Fruit fly (Drosophila melanogaster) whole organism, wandering third instar larva: ENCODE measurements around the gene CG45487.
A peak's percentile ranks its signal among the peaks of the same experiment; 100 is the strongest.

Experiments
- Abd-B ChIP-seq: fragments of >200 bp; optimal IDR thresholded peaks from 2 replicates; lab custom pipeline; 2017; ENCODE audit warnings: missing biosample characterization, missing genetic modification characterization
- CG32264 ChIP-seq: fragments of 200-800 bp; sonication (Bioruptor generic); optimal IDR thresholded peaks from 2 replicates; lab custom pipeline; 2016; ENCODE audit warnings: missing biosample characterization, missing genetic modification characterization
- CG9705 ChIP-seq: fragments of 200-800 bp; sonication (Bioruptor generic); optimal IDR thresholded peaks from 2 replicates; lab custom pipeline; 2018; ENCODE audit warnings: missing biosample characterization, mild to moderate bottlenecking, missing genetic modification characterization
- CrebA ChIP-seq: fragments of 200-800 bp; sonication (Bioruptor generic); optimal IDR thresholded peaks from 2 replicates; lab custom pipeline; 2016; ENCODE audit warnings: missing biosample characterization, mild to moderate bottlenecking, missing genetic modification characterization, borderline replicate concordance
- Dif ChIP-seq: fragments of 200-275, 200-300 bp; sonication (Bioruptor generic); optimal IDR thresholded peaks from 2 replicates; lab custom pipeline; 2018; ENCODE audit warnings: missing biosample characterization, missing genetic modification characterization; ENCODE audit not compliant: partially characterized antibody
- GATAd ChIP-seq: sonication (Bioruptor generic); optimal IDR thresholded peaks from 2 replicates; lab custom pipeline; 2016; ENCODE audit warnings: missing biosample characterization, missing genetic modification characterization
- HLH106 ChIP-seq: fragments of 200-800 bp; optimal IDR thresholded peaks from 3 replicates; lab custom pipeline; 2019; ENCODE audit warnings: missing biosample characterization, mild to moderate bottlenecking, missing genetic modification characterization, moderate library complexity
- Hnf4 ChIP-seq: fragments of 200-800 bp; sonication (Bioruptor generic); optimal IDR thresholded peaks from 2 replicates; lab custom pipeline; 2016; ENCODE audit warnings: missing biosample characterization, mild to moderate bottlenecking, missing genetic modification characterization
- Hr83 ChIP-seq: fragments of 200-300 bp; sonication (Bioruptor generic); optimal IDR thresholded peaks from 2 replicates; lab custom pipeline; 2016; ENCODE audit warnings: missing biosample characterization, mild to moderate bottlenecking, missing genetic modification characterization, moderate library complexity; ENCODE audit not compliant: poor library complexity, severe bottlenecking
- Jra ChIP-seq: sonication (Bioruptor generic); optimal IDR thresholded peaks from 2 replicates; lab custom pipeline; 2016; ENCODE audit warnings: missing biosample characterization, missing genetic modification characterization
- Mio ChIP-seq: sonication (Bioruptor generic); optimal IDR thresholded peaks from 2 replicates; lab custom pipeline; 2016; ENCODE audit warnings: missing biosample characterization, missing genetic modification characterization
- Myc ChIP-seq: fragments of >200 bp; optimal IDR thresholded peaks from 2 replicates; lab custom pipeline; 2017
- N ChIP-seq: fragments of >200 bp; optimal IDR thresholded peaks from 2 replicates; lab custom pipeline; 2018; ENCODE audit warnings: missing biosample characterization, missing external identifiers, missing genetic modification characterization
- OdsH ChIP-seq: fragments of 200-800 bp; sonication (Bioruptor generic); optimal IDR thresholded peaks from 2 replicates; lab custom pipeline; 2016; ENCODE audit warnings: missing biosample characterization, mild to moderate bottlenecking, missing genetic modification characterization
- Rel ChIP-seq, 2 experiments: fragments of 200-800 bp; sonication (Bioruptor generic) in 1 of 2; optimal IDR thresholded peaks; 2 replicates in 1 of 2; 3 replicates in 1 of 2; lab custom pipeline; 2016 to 2019; ENCODE audit warnings: mild to moderate bottlenecking in 2 of 2, missing biosample characterization in 2 of 2, missing genetic modification characterization in 2 of 2, moderate library complexity in 1 of 2
- Sp1 ChIP-seq: fragments of 200-800 bp; sonication (Bioruptor generic); optimal IDR thresholded peaks from 3 replicates; lab custom pipeline; 2019; ENCODE audit warnings: missing biosample characterization, mild to moderate bottlenecking, missing genetic modification characterization, moderate library complexity
- br ChIP-seq: fragments of 200-800 bp; sonication (Bioruptor generic); optimal IDR thresholded peaks from 2 replicates; lab custom pipeline; 2016; ENCODE audit warnings: missing biosample characterization, missing genetic modification characterization
- dl ChIP-seq, 2 experiments: fragments of 175-275, 200-275 bp in 1 of 2; fragments of 200-275 bp in 1 of 2; sonication (Bioruptor generic); optimal IDR thresholded peaks; lab custom pipeline; 2018; ENCODE audit warnings: mild to moderate bottlenecking in 2 of 2, missing biosample characterization in 2 of 2, missing genetic modification characterization in 2 of 2, moderate library complexity in 2 of 2; ENCODE audit not compliant: partially characterized antibody in 2 of 2, insufficient read depth in 1 of 2
- dmrt93B ChIP-seq: fragments of 200-800 bp; sonication (Bioruptor generic); optimal IDR thresholded peaks from 2 replicates; lab custom pipeline; 2018; ENCODE audit warnings: missing biosample characterization, mild to moderate bottlenecking, missing genetic modification characterization
- dsf ChIP-seq: sonication (Bioruptor generic); optimal IDR thresholded peaks from 2 replicates; lab custom pipeline; 2016; ENCODE audit warnings: missing biosample characterization, missing genetic modification characterization, borderline replicate concordance
- ey ChIP-seq: fragments of 200-800 bp; sonication (Bioruptor generic); optimal IDR thresholded peaks from 2 replicates; lab custom pipeline; 2016; ENCODE audit warnings: missing biosample characterization, missing genetic modification characterization
- foxo ChIP-seq, 2 experiments: fragments of 200-800 bp; sonication (Bioruptor generic); optimal IDR thresholded peaks; 2 replicates in 1 of 2; 3 replicates in 1 of 2; lab custom pipeline; 2016 to 2017; ENCODE audit warnings: missing biosample characterization in 2 of 2, missing genetic modification characterization in 2 of 2
- fru ChIP-seq: fragments of 200-800 bp; sonication (Bioruptor generic); optimal IDR thresholded peaks from 3 replicates; lab custom pipeline; 2016; ENCODE audit warnings: missing biosample characterization, mild to moderate bottlenecking, missing genetic modification characterization
- h ChIP-seq: fragments of 200-800 bp; sonication (Bioruptor generic); optimal IDR thresholded peaks from 3 replicates; lab custom pipeline; 2016; ENCODE audit warnings: missing biosample characterization, mild to moderate bottlenecking, missing genetic modification characterization
- lola ChIP-seq: fragments of >200 bp; optimal IDR thresholded peaks from 2 replicates; lab custom pipeline; 2017; ENCODE audit warnings: missing biosample characterization, missing genetic modification characterization
- pan ChIP-seq: fragments of >200 bp; optimal IDR thresholded peaks from 2 replicates; lab custom pipeline; 2017
- psq ChIP-seq: fragments of 200-800 bp; sonication (Bioruptor generic); optimal IDR thresholded peaks from 3 replicates; lab custom pipeline; 2017; ENCODE audit warnings: missing biosample characterization, mild to moderate bottlenecking, missing genetic modification characterization, moderate library complexity
- rgr ChIP-seq: fragments of 200-800 bp; sonication (Bioruptor generic); optimal IDR thresholded peaks from 3 replicates; lab custom pipeline; 2016; ENCODE audit warnings: missing biosample characterization, mild to moderate bottlenecking, missing genetic modification characterization
- sage ChIP-seq: fragments of 200-800 bp; sonication (Bioruptor generic); optimal IDR thresholded peaks from 2 replicates; lab custom pipeline; 2016; ENCODE audit warnings: missing biosample characterization, mild to moderate bottlenecking, missing genetic modification characterization
- sv ChIP-seq: fragments of 200-800 bp; sonication (Bioruptor generic); optimal IDR thresholded peaks from 3 replicates; lab custom pipeline; 2016; ENCODE audit warnings: missing biosample characterization, missing genetic modification characterization
- tai ChIP-seq: sonication (Bioruptor generic); optimal IDR thresholded peaks from 2 replicates; lab custom pipeline; 2016; ENCODE audit warnings: missing biosample characterization, missing genetic modification characterization
- usp ChIP-seq: fragments of >200 bp; optimal IDR thresholded peaks from 2 replicates; lab custom pipeline; 2017; ENCODE audit warnings: missing biosample characterization, missing genetic modification characterization
- woc ChIP-seq: sonication (Bioruptor generic); optimal IDR thresholded peaks from 2 replicates; lab custom pipeline; 2016; ENCODE audit warnings: missing biosample characterization, mild to moderate bottlenecking, missing genetic modification characterization

Gene CG45487

DNA sequence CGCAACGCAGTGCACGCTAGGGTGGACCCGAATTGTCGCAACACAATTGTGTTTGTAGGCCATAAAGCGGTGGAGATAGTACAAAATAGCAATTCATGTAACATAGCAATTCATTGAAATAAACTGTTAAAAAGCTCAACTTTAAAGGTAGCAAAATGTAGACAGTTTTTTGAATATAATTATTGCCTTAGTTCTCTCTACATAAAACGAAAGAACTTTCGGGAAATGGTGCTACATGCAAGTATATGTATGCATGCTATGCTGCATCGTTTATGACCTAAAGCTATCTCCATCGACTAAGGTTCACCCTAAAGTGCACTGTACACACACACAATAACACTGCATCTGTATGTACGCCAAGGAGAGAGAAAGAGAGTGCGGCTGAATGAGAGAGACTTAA, 40.0 kb downstream of the CG45487 start:
- TF ChIP-seq foxo (GFP tag; optimal IDR thresholded peaks at IDR 0.05; lab: Kevin White, UChicago) (peak in 1 of 2 experiments; percentile 80), Dif (no peak), Myc (no peak), fru (GFP tag; lab: Kevin White, UChicago) (peak; percentile 86), N (GFP tag; lab: Kevin White, UChicago) (no peak), woc (GFP tag; lab: Kevin White, UChicago) (peak; percentile 25), br (GFP tag; lab: Kevin White, UChicago) (peak; percentile 73), dl (GFP tag; optimal IDR thresholded peaks at IDR 0.05; lab: Kevin White, UChicago; ENCODE audit: insufficient read depth in 1 of 2, partially characterized antibody in 2 of 2) (no peak), Jra (GFP tag; lab: Kevin White, UChicago) (peak; percentile 23), Hnf4 (GFP tag; lab: Kevin White, UChicago) (peak; percentile 68), Rel (GFP tag; optimal IDR thresholded peaks at IDR 0.05; lab: Kevin White, UChicago) (no peak), Rel (tag; optimal IDR thresholded peaks at IDR 0.05; lab: Kevin White, UChicago) (peak; percentile 8), Sp1 (GFP tag; lab: Kevin White, UChicago) (peak; percentile 83), dsf (GFP tag; lab: Kevin White, UChicago) (no peak), rgr (peak; percentile 70), lola (GFP tag; lab: Kevin White, UChicago) (no peak), ey (GFP tag; lab: Kevin White, UChicago) (peak; percentile 78), HLH106 (peak; percentile 78), OdsH (GFP tag; lab: Kevin White, UChicago) (peak; percentile 70), dmrt93B (GFP tag; lab: Kevin White, UChicago) (peak; percentile 76), GATAd (GFP tag; lab: Kevin White, UChicago) (no peak), h (GFP tag; lab: Kevin White, UChicago) (peak; percentile 80), CG9705 (GFP tag; lab: Kevin White, UChicago) (peak; percentile 49), psq (GFP tag; lab: Kevin White, UChicago) (peak; percentile 53)

DNA sequence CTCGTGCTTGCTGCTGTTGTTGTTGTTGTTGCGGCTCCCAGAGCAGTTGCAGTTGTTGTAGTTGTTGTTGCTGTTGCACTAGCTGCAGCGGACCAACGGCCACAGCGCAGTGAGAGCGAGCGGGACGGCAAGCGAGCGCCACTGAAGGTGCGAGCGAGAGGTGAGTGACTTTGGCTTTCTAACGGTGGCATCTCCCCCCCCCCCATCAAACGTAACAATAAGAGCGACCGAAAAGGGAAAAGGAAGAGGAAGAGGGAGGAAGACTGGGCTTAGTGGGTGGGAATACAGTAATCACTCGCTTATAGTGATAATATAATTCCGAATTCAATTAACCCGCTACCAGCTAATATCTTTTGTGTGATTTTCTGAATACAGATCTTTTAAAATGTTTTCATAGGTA, 48.1 kb downstream of the CG45487 start:
- no peak for TF ChIP-seq dl (GFP tag; optimal IDR thresholded peaks at IDR 0.05; lab: Kevin White, UChicago; ENCODE audit: insufficient read depth in 1 of 2, partially characterized antibody in 2 of 2)
- TF ChIP-seq Myc = no peak

DNA sequence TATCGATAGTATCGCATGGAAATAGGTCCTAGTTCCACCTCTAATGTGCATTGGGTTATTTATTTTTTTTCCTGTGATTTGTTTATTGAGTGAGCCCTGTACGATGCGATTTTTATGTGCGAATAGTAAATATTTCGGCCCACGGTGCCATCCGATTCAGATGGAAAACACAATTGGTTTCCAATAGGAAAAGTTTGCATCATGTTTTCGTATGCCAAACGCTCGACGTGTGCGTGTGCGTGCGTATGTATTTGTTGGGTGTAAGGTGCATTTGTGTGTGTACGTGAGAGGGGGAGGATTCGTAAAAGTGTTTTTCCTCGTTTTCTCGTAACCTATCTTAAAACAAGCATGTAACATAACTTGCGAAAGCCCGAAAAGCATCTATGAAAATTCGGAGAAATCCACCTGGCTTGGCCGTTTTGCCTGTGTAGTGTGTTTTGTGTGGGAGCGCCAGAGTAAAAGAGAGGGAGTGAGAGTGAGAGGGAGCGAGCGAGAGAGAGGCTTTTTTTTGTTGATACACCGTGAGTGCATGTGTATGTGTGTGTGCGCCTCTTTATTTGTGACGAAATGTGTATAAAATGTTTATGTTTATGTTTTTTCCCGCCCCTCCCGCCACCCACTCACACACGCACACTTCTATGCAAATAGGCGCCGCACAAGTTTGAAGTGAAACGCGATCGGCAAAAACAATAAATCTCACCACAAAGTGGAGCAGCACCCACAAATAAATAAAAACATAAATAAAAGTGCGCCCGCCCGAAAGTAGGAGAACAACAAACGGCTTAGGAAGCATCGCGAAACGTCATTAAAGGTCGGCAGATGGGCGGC, 48.7 kb downstream of the CG45487 start, which contains the start of gene Hers:
Hers (plus strand) TSS at position 2 of the 828 bp plus-strand sequence.
- peak; percentile 19 for TF ChIP-seq N (GFP tag; lab: Kevin White, UChicago)
- TF ChIP-seq CG32264 (GFP tag; lab: Kevin White, UChicago) = no peak
- peak; percentile 26 for TF ChIP-seq Dif

DNA sequence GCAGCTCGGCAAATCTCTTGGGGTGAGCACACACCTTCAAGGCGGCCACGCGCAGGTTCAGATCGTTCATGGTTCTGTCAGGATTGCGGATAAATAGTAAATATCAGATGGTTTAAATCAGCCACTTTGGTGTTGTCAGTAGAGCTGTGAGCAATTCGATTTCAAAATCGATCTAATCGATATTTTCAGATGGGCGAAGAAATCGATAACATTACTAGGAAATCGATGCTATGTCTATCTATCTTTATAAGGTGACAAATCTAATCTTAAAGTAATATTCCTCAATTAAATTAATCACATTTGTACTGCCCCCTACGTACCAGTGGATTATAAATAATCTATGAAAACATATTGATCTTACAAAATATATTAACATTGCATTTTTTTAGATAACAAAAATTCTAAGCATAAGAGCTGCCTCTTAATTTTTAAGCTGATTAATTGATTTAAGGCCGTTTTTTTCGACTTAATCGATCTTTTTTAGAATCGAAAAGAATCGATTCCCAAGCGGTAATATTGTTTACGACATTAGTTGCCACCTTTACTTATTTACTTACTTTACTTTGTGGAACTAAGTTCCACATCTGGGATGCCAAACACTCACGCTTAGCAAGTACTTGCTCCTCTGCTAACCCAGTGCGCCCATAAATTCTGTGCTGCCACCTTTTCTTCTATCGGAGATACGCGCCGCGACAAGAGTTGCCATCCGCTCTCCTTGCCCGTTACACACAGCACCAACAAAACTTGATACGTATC, 49.5 kb downstream of the CG45487 start, which contains the start of gene THADA:
THADA (minus strand) TSS at position 136 of the 756 bp plus-strand sequence.
- no peak for TF ChIP-seq lola (GFP tag; lab: Kevin White, UChicago)
- peak in 1 of 2 experiments; percentile 11 for TF ChIP-seq foxo (GFP tag; optimal IDR thresholded peaks at IDR 0.05; lab: Kevin White, UChicago)
- no peak for TF ChIP-seq Abd-B (GFP tag; lab: Kevin White, UChicago)
- no peak for TF ChIP-seq rgr
- TF ChIP-seq Hr83 = peak; percentile 86
- TF ChIP-seq OdsH (GFP tag; lab: Kevin White, UChicago) = no peak
- no peak for TF ChIP-seq Mio (GFP tag; lab: Kevin White, UChicago)
- no peak for TF ChIP-seq CG32264 (GFP tag; lab: Kevin White, UChicago)
- TF ChIP-seq woc (GFP tag; lab: Kevin White, UChicago) = no peak
- no peak for TF ChIP-seq N (GFP tag; lab: Kevin White, UChicago)
- peak; percentile 27 for TF ChIP-seq sv (GFP tag; lab: Kevin White, UChicago)
- TF ChIP-seq dsf (GFP tag; lab: Kevin White, UChicago) = no peak
- TF ChIP-seq pan (lab: Kevin White, UChicago) = no peak
- no peak for TF ChIP-seq Hnf4 (GFP tag; lab: Kevin White, UChicago)
- no peak for TF ChIP-seq CrebA (GFP tag; lab: Kevin White, UChicago)
- no peak for TF ChIP-seq Sp1 (GFP tag; lab: Kevin White, UChicago)
- TF ChIP-seq fru (GFP tag; lab: Kevin White, UChicago) = peak; percentile 65
- no peak for TF ChIP-seq Jra (GFP tag; lab: Kevin White, UChicago)
- TF ChIP-seq sage (GFP tag; lab: Kevin White, UChicago) = no peak
- TF ChIP-seq usp (GFP tag; lab: Kevin White, UChicago) = no peak
- no peak for TF ChIP-seq ey (GFP tag; lab: Kevin White, UChicago)
- TF ChIP-seq psq (GFP tag; lab: Kevin White, UChicago) = peak; percentile 6
- TF ChIP-seq CG9705 (GFP tag; lab: Kevin White, UChicago) = no peak
- no peak for TF ChIP-seq dl (GFP tag; optimal IDR thresholded peaks at IDR 0.05; lab: Kevin White, UChicago; ENCODE audit: insufficient read depth in 1 of 2, partially characterized antibody in 2 of 2)
- no peak for TF ChIP-seq tai
- no peak for TF ChIP-seq Dif
- no peak for TF ChIP-seq HLH106
- TF ChIP-seq dmrt93B (GFP tag; lab: Kevin White, UChicago) = no peak
- peak; percentile 62 for TF ChIP-seq Myc
